Fruit fly (Drosophila melanogaster): ENCODE measurements around the gene Atg1.

The Atg1 gene

DNA sequence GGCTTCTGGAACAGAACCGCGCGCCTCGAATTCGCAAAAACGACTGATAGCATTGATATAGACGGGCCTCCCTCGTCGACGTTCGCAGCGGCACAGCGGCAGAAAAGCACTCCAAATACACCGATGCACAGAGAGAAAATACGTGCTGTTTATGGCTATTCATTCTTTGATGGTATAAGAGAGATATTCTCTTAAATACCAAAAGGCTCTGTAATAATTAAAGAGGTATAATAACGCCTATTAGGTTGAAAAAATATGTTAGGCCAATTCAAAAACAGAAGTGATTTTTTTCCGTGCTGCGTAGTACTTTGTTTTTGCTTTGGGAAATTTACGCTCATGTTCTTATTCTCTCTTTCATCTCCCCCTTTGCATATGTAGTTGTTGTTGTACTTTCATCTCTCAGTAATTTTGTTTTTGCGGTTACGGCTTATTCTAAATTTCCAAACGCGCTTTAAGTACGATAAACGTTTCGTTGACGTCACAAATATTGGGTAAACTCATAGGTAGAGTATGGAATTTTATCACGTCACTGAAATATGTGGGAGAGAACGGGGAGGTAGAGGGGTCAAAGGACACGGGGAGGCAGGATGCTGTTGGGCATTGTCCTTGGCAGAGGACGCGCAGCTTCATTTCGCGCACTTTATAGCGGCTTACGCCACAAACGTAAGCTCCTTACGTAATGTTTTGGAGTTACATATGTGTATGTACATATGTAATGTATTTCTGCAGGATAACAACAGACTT lies 38.3 kb upstream of the Atg1 start, which contains the start of gene nebu (continued):
- peak; percentile 95 for TF ChIP-seq CG9437 (GFP tag; optimal IDR thresholded peaks at IDR 0.05)
- TF ChIP-seq sima (GFP tag; optimal IDR thresholded peaks at IDR 0.05) = peak; percentile 89
- peak; percentile 97 for TF ChIP-seq Aef1 (GFP tag; IDR thresholded peaks at IDR 0.05)
- peak; percentile 96 for TF ChIP-seq CG12155 (GFP tag; optimal IDR thresholded peaks at IDR 0.05)
- TF ChIP-seq CG4424 (GFP tag; optimal IDR thresholded peaks at IDR 0.05) = peak; percentile 84
- peak; percentile 96 for TF ChIP-seq ranshi (GFP tag; IDR thresholded peaks at IDR 0.05)
- TF ChIP-seq Lpt (GFP tag; optimal IDR thresholded peaks at IDR 0.05) = no peak
- peak; percentile 96 for TF ChIP-seq Xbp1 (GFP tag; optimal IDR thresholded peaks at IDR 0.05)
- no peak for TF ChIP-seq zen2 (GFP tag; IDR thresholded peaks at IDR 0.05; ENCODE audit: partially characterized antibody)
- TF ChIP-seq CG7745 (tag; optimal IDR thresholded peaks at IDR 0.05) = no peak
- TF ChIP-seq bbx (GFP tag; IDR thresholded peaks at IDR 0.05; ENCODE audit: partially characterized antibody) = no peak
- peak; percentile 95 for TF ChIP-seq Gug (GFP tag; IDR thresholded peaks at IDR 0.05)
- TF ChIP-seq CG15073 (GFP tag; optimal IDR thresholded peaks at IDR 0.05) = peak; percentile 62
- TF ChIP-seq sim (GFP tag; IDR thresholded peaks at IDR 0.05) = peak; percentile 87
- TF ChIP-seq B-H2 (GFP tag; optimal IDR thresholded peaks at IDR 0.05) = peak; percentile 96
- TF ChIP-seq CG4404 (GFP tag; IDR thresholded peaks at IDR 0.05) = no peak; the same call in 1 of the 2 replicates
- peak; percentile 96 for TF ChIP-seq gem (tag; optimal IDR thresholded peaks at IDR 0.05)
- peak; percentile 98 for TF ChIP-seq CG14014 (GFP tag; IDR thresholded peaks at IDR 0.05)
- TF ChIP-seq Bdp1 (GFP tag; optimal IDR thresholded peaks at IDR 0.05) = peak; percentile 88
- no peak; the same call in 1 of the 2 replicates for TF ChIP-seq dimm (GFP tag; IDR thresholded peaks at IDR 0.05)
- TF ChIP-seq CG9876 (GFP tag; optimal IDR thresholded peaks at IDR 0.05) = peak; percentile 92
- TF ChIP-seq BEAF-32 (GFP tag; optimal IDR thresholded peaks at IDR 0.05) = peak; percentile 14
- peak; percentile 84 for TF ChIP-seq salm (tag; optimal IDR thresholded peaks at IDR 0.05)
- no peak for TF ChIP-seq CG34224 (GFP tag; IDR thresholded peaks at IDR 0.05; ENCODE audit: partially characterized antibody)
- TF ChIP-seq CG4854 (GFP tag; optimal IDR thresholded peaks at IDR 0.05) = peak; percentile 94
- TF ChIP-seq CG6854 (GFP tag; optimal IDR thresholded peaks at IDR 0.05) = peak; percentile 94
- TF ChIP-seq CG14667 (GFP tag; IDR thresholded peaks at IDR 0.05) = no peak; the same call in 1 of the 2 replicates
- TF ChIP-seq CG4360 (GFP tag; IDR thresholded peaks at IDR 0.05) = peak; percentile 66
- TF ChIP-seq wdn (GFP tag; IDR thresholded peaks at IDR 0.05) = peak; percentile 97
- TF ChIP-seq CG4730 (GFP tag; IDR thresholded peaks at IDR 0.05) = no peak; the same call in 1 of the 2 replicates
- no peak for TF ChIP-seq Hr39 (optimal IDR thresholded peaks at IDR 0.05)
- peak; percentile 91 for TF ChIP-seq pb (GFP tag; optimal IDR thresholded peaks at IDR 0.05)
- TF ChIP-seq repo (GFP tag; optimal IDR thresholded peaks at IDR 0.05) = peak; percentile 94
- peak; percentile 50 for TF ChIP-seq CG30020 (tag; optimal IDR thresholded peaks at IDR 0.05)
- peak; percentile 91 for TF ChIP-seq CG15011 (GFP tag; optimal IDR thresholded peaks at IDR 0.05)
- TF ChIP-seq CG32772 (GFP tag; IDR thresholded peaks at IDR 0.05) = peak; percentile 94
- peak; percentile 89 for TF ChIP-seq Six4 (GFP tag; optimal IDR thresholded peaks at IDR 0.05)
- peak; percentile 88 for TF ChIP-seq Blimp-1 (GFP tag; optimal IDR thresholded peaks at IDR 0.05)
- peak; percentile 97 for TF ChIP-seq CG11456 (GFP tag; IDR thresholded peaks at IDR 0.05)
- peak; percentile 97 for TF ChIP-seq CG14441 (GFP tag; IDR thresholded peaks at IDR 0.05)
- peak; percentile 94 for TF ChIP-seq CG12942 (GFP tag; optimal IDR thresholded peaks at IDR 0.05)
- TF ChIP-seq ac (GFP tag; optimal IDR thresholded peaks at IDR 0.05) = peak; percentile 62
- no peak for TF ChIP-seq usp (GFP tag; optimal IDR thresholded peaks at IDR 0.05)
- TF ChIP-seq jing (GFP tag; optimal IDR thresholded peaks at IDR 0.05) = peak; percentile 86
- TF ChIP-seq twi (tag; optimal IDR thresholded peaks at IDR 0.05) = peak; percentile 76
- peak; percentile 81 for TF ChIP-seq CG4617 (GFP tag; optimal IDR thresholded peaks at IDR 0.05; ENCODE audit: borderline replicate concordance)
- peak; percentile 93 for TF ChIP-seq CG15514 (GFP tag; optimal IDR thresholded peaks at IDR 0.05)
- peak in 1 of 2 experiments; percentile 61 for TF ChIP-seq crp (GFP tag; optimal IDR thresholded peaks at IDR 0.05)
- TF ChIP-seq ham (GFP tag; IDR thresholded peaks at IDR 0.05) = peak; percentile 84; the same call in 1 of the 2 replicates
- TF ChIP-seq CG8944 (GFP tag; optimal IDR thresholded peaks at IDR 0.05) = peak; percentile 97

Data from whole organism, embryonic.